Worm (Caenorhabditis elegans): ENCODE measurements around the gene nspg-3.

- TF ChIP-seq ets-4 (tag; optimal IDR thresholded peaks at IDR 0.05) (no peak), gmeb-2 (tag; optimal IDR thresholded peaks at IDR 0.05) (no peak), pqm-1 (tag; optimal IDR thresholded peaks at IDR 0.05) (no peak), eyg-1 (tag; optimal IDR thresholded peaks at IDR 0.05) (no peak), F13H6.1 (tag; optimal IDR thresholded peaks at IDR 0.05) (no peak), ceh-9 (tag; optimal IDR thresholded peaks at IDR 0.05) (no peak), nhr-11 (tag; optimal IDR thresholded peaks at IDR 0.05) (no peak), unc-3 (GFP tag; conservative IDR thresholded peaks at IDR 0.05) (no peak), unc-3 (tag; optimal IDR thresholded peaks at IDR 0.05) (no peak), lim-6 (tag; optimal IDR thresholded peaks at IDR 0.05) (no peak), dmd-4 (tag; optimal IDR thresholded peaks at IDR 0.05; ENCODE audit: borderline replicate concordance) (no peak), nfya-1 (tag; optimal IDR thresholded peaks at IDR 0.05) (no peak), hlh-13 (GFP tag; optimal IDR thresholded peaks at IDR 0.05) (no peak), fkh-10 (GFP tag; optimal IDR thresholded peaks at IDR 0.05) (no peak)
Measured at ce11 chrII:6120548-6120947, 29.0 kb downstream of the nspg-3 start.

Measured in whole organism, late embryonic.